Worm (Caenorhabditis elegans): ENCODE measurements around the gene sri-74.

ce11 chrII:2585493-2585892, 2.5 kb upstream of the sri-74 start, which contains the start of gene sri-36:
- no peak for TF ChIP-seq dao-5 (tag; optimal IDR thresholded peaks at IDR 0.05)
- no peak for TF ChIP-seq him-1 (tag; optimal IDR thresholded peaks at IDR 0.05)
- no peak for TF ChIP-seq W03F9.2 (tag; optimal IDR thresholded peaks at IDR 0.05)
